Worm (Caenorhabditis elegans) whole organism, young adult: ENCODE measurements around the gene lec-3.

Source experiments
- B0261.1 ChIP-seq: sonication (generic microtip); optimal IDR thresholded peaks from 2 replicates; lab custom pipeline; 2016; ENCODE audit warnings: mild to moderate bottlenecking, missing genetic modification characterization, moderate library complexity, missing compliant biosample characterization
- D2030.7 ChIP-seq: fragments of 200-800 bp; sonication (Bioruptor generic); IDR thresholded peaks from 2 replicates; pipeline ENCODE4 v1.3.6; 2022; ENCODE audit warnings: missing genetic modification reagents, missing genetic modification characterization, missing compliant biosample characterization
- F10E7.11 ChIP-seq: sonication (generic microtip); optimal IDR thresholded peaks from 2 replicates; lab custom pipeline; 2017; ENCODE audit warnings: mild to moderate bottlenecking, missing genetic modification characterization, moderate library complexity, missing compliant biosample characterization
- F33H1.4 ChIP-seq: fragments of 200-800 bp; sonication (Bioruptor generic); IDR thresholded peaks from 2 replicates; pipeline ENCODE4 v1.3.6; 2022; ENCODE audit warnings: missing genetic modification reagents, missing genetic modification characterization, missing compliant biosample characterization
- F49E8.2 ChIP-seq: sonication (generic microtip); optimal IDR thresholded peaks from 3 replicates; lab custom pipeline; 2017; ENCODE audit warnings: missing genetic modification characterization, mild to moderate bottlenecking, missing compliant biosample characterization, antibody characterized with exemption, moderate library complexity; ENCODE audit not compliant: insufficient read depth
- F52B5.7 ChIP-seq: sonication (generic microtip); optimal IDR thresholded peaks from 2 replicates; lab custom pipeline; 2016; ENCODE audit warnings: mild to moderate bottlenecking, missing genetic modification characterization, missing compliant biosample characterization
- F55B11.4 ChIP-seq: sonication (generic microtip); optimal IDR thresholded peaks from 2 replicates; lab custom pipeline; 2016; ENCODE audit warnings: missing compliant biosample characterization, missing genetic modification characterization, borderline replicate concordance; ENCODE audit not compliant: insufficient read depth
- K11D2.4 ChIP-seq: fragments of 200-800 bp; sonication (Bioruptor generic); IDR thresholded peaks from 2 replicates; pipeline ENCODE4 v1.3.6; 2022; ENCODE audit warnings: missing genetic modification reagents, missing genetic modification characterization, missing compliant biosample characterization
- Y79H2A.3 ChIP-seq: fragments of 200-800 bp; sonication (Bioruptor generic); conservative IDR thresholded peaks from 2 replicates; pipeline ENCODE4 v1.3.6; 2022; ENCODE audit warnings: missing genetic modification reagents, missing genetic modification characterization, missing compliant biosample characterization
- ama-1 ChIP-seq, 3 experiments: fragments of 150-350 bp in 1 of 3; sonication (generic microtip) in 2 of 3; optimal IDR thresholded peaks; 2 replicates each; lab custom pipeline; 2014 to 2018; ENCODE audit warnings: missing biosample characterization in 2 of 3, missing genetic modification characterization in 2 of 3, missing genetic modification reagents in 2 of 3
- aptf-2 ChIP-seq: fragments of 200-800 bp; sonication (Bioruptor generic); conservative IDR thresholded peaks from 2 replicates; pipeline ENCODE4 v1.3.6; 2022; ENCODE audit warnings: missing genetic modification reagents, missing genetic modification characterization, missing compliant biosample characterization
- ceh-100 ChIP-seq: fragments of 200-800 bp; sonication (Bioruptor generic); IDR thresholded peaks from 2 replicates; pipeline ENCODE4 v1.3.6; 2022; ENCODE audit warnings: missing genetic modification reagents, missing genetic modification characterization, missing compliant biosample characterization
- ceh-27 ChIP-seq: fragments of 200-800 bp; sonication (Bioruptor generic); optimal IDR thresholded peaks from 2 replicates; lab custom pipeline; 2018; ENCODE audit warnings: mild to moderate bottlenecking, missing genetic modification characterization, moderate library complexity, missing compliant biosample characterization
- dox-1 ChIP-seq: fragments of 200-800 bp; sonication (Bioruptor generic); IDR thresholded peaks from 2 replicates; pipeline ENCODE4 v1.3.6; 2022; ENCODE audit warnings: missing genetic modification reagents, missing genetic modification characterization, missing compliant biosample characterization
- dpff-1 ChIP-seq: sonication (generic microtip); optimal IDR thresholded peaks from 2 replicates; lab custom pipeline; 2017; ENCODE audit warnings: mild to moderate bottlenecking, missing genetic modification characterization, missing compliant biosample characterization
- ekl-4 ChIP-seq: fragments of 200-800 bp; sonication (Bioruptor generic); IDR thresholded peaks from 2 replicates; pipeline ENCODE4 v1.3.6; 2022; ENCODE audit warnings: missing genetic modification reagents, missing genetic modification characterization, missing compliant biosample characterization
- ets-4 ChIP-seq: fragments of 200-800 bp; sonication (Bioruptor generic); optimal IDR thresholded peaks from 2 replicates; lab custom pipeline; 2018; ENCODE audit warnings: mild to moderate bottlenecking, missing genetic modification characterization, missing compliant biosample characterization
- fkh-3 ChIP-seq: sonication (generic microtip); optimal IDR thresholded peaks from 2 replicates; lab custom pipeline; 2016; ENCODE audit warnings: mild to moderate bottlenecking, missing genetic modification characterization, missing compliant biosample characterization
- hmg-1.2 ChIP-seq: fragments of 200-800 bp; sonication (Bioruptor generic); IDR thresholded peaks from 2 replicates; pipeline ENCODE4 v1.3.6; 2022; ENCODE audit warnings: missing genetic modification reagents, missing genetic modification characterization, missing compliant biosample characterization
- hmg-20 ChIP-seq: fragments of 200-800 bp; sonication (Bioruptor generic); IDR thresholded peaks from 2 replicates; pipeline ENCODE4 v1.3.6; 2022; ENCODE audit warnings: missing genetic modification reagents, missing genetic modification characterization, missing compliant biosample characterization
- hrde-1 ChIP-seq: sonication (generic microtip); optimal IDR thresholded peaks from 2 replicates; lab custom pipeline; 2016; ENCODE audit warnings: missing genetic modification characterization, mild to moderate bottlenecking, missing compliant biosample characterization, moderate library complexity, missing genotype, missing genetic modification reagents, borderline replicate concordance
- lag-1 ChIP-seq: fragments of 200-800 bp; sonication (Bioruptor generic); IDR thresholded peaks from 2 replicates; pipeline ENCODE4 v1.3.6; 2022; ENCODE audit warnings: missing genetic modification reagents, missing genetic modification characterization, missing compliant biosample characterization
- lir-1 ChIP-seq: fragments of 200-800 bp; sonication (Bioruptor generic); conservative IDR thresholded peaks from 2 replicates; pipeline ENCODE4 v1.3.6; 2022; ENCODE audit warnings: missing genetic modification reagents, missing genetic modification characterization, missing compliant biosample characterization
- lsl-1 ChIP-seq: fragments of 200-800 bp; sonication (Bioruptor generic); optimal IDR thresholded peaks from 2 replicates; lab custom pipeline; 2018; ENCODE audit warnings: mild to moderate bottlenecking, missing genetic modification characterization, moderate library complexity, missing compliant biosample characterization
- madf-10 ChIP-seq: sonication (generic microtip); optimal IDR thresholded peaks from 2 replicates; lab custom pipeline; 2016; ENCODE audit warnings: mild to moderate bottlenecking, missing genetic modification characterization, missing compliant biosample characterization
- madf-3 ChIP-seq: fragments of 200-800 bp; sonication (Bioruptor generic); IDR thresholded peaks from 2 replicates; pipeline ENCODE4 v1.3.6; 2022; ENCODE audit warnings: missing genetic modification reagents, missing genetic modification characterization, missing compliant biosample characterization
- mxl-1 ChIP-seq: sonication (generic microtip); optimal IDR thresholded peaks from 2 replicates; lab custom pipeline; 2016; ENCODE audit warnings: missing genetic modification characterization, missing compliant biosample characterization
- nhr-27 ChIP-seq: fragments of 200-800 bp; sonication (Bioruptor generic); optimal IDR thresholded peaks from 2 replicates; lab custom pipeline; 2018; ENCODE audit warnings: mild to moderate bottlenecking, missing genetic modification characterization, moderate library complexity, missing compliant biosample characterization
- nhr-80 ChIP-seq: sonication (generic microtip); optimal IDR thresholded peaks from 2 replicates; lab custom pipeline; 2016; ENCODE audit warnings: missing genetic modification characterization, missing compliant biosample characterization
- nhr-90 ChIP-seq: sonication (generic microtip); optimal IDR thresholded peaks from 2 replicates; lab custom pipeline; 2016; ENCODE audit warnings: missing genotype, mild to moderate bottlenecking, missing genetic modification characterization, missing compliant biosample characterization
- snpc-1.1 ChIP-seq: sonication (generic microtip); optimal IDR thresholded peaks from 2 replicates; lab custom pipeline; 2017; ENCODE audit warnings: missing genetic modification characterization, mild to moderate bottlenecking, missing compliant biosample characterization, antibody characterized with exemption, moderate library complexity, missing genotype, missing genetic modification reagents; ENCODE audit not compliant: insufficient read depth
- somi-1 ChIP-seq: fragments of 200-800 bp; sonication (Bioruptor generic); optimal IDR thresholded peaks from 2 replicates; lab custom pipeline; 2018; ENCODE audit warnings: mild to moderate bottlenecking, missing genetic modification characterization, missing compliant biosample characterization
- sptf-2 ChIP-seq: fragments of 200-800 bp; sonication (Bioruptor generic); optimal IDR thresholded peaks from 2 replicates; lab custom pipeline; 2018; ENCODE audit warnings: mild to moderate bottlenecking, missing genetic modification characterization, missing compliant biosample characterization
- xnd-1 ChIP-seq: sonication (generic microtip); optimal IDR thresholded peaks from 2 replicates; lab custom pipeline; 2016; ENCODE audit warnings: missing genotype, missing genetic modification reagents, missing genetic modification characterization, missing compliant biosample characterization
- zfh-2 ChIP-seq: fragments of 200-800 bp; sonication (Bioruptor generic); conservative IDR thresholded peaks from 2 replicates; pipeline ENCODE4 v1.3.6; 2022; ENCODE audit warnings: missing genetic modification reagents, missing genetic modification characterization, missing compliant biosample characterization
- ztf-18 ChIP-seq: sonication (generic microtip); optimal IDR thresholded peaks from 2 replicates; lab custom pipeline; 2016; ENCODE audit warnings: missing genotype, mild to moderate bottlenecking, missing genetic modification characterization, missing compliant biosample characterization

The lec-3 gene

ce11 chrII:9956116-9956515 lies 34.8 kb upstream of the lec-3 start:
- TF ChIP-seq fkh-3 (tag; lab: Kevin White, UChicago) (no peak), hrde-1 (no peak), F10E7.11 (tag; lab: Kevin White, UChicago) (no peak), ceh-27 (GFP tag; lab: Kevin White, UChicago) (no peak), snpc-1.1 (no peak), nhr-90 (tag; lab: Kevin White, UChicago) (no peak), hmg-20 (GFP tag; lab: Robert Waterston, UW) (no peak), ztf-18 (tag; lab: Kevin White, UChicago) (no peak), madf-10 (tag; lab: Kevin White, UChicago) (no peak), F52B5.7 (tag; lab: Kevin White, UChicago) (no peak), nhr-80 (tag; lab: Kevin White, UChicago) (no peak)

- no peak for TF ChIP-seq lag-1 (GFP tag; lab: Robert Waterston, UW)
- 0 out of 2 replicates have a peak, but pooled peaks have one; percentile 20 for TF ChIP-seq zfh-2 (GFP tag; lab: Robert Waterston, UW)
- TF ChIP-seq, all 124 proteins: peak for 1
These were observed 30.8 kb upstream of the lec-3 start for ce11 chrII:9960127-9960526.

ce11 chrII:9963808-9964207 lies 27.1 kb upstream of the lec-3 start:
- TF ChIP-seq dox-1 (GFP tag; lab: Robert Waterston, UW) (0 out of 2 replicates have a peak, but pooled peaks have one; percentile 2), nhr-80 (tag; lab: Kevin White, UChicago) (peak; percentile 65), F55B11.4 (tag; lab: Kevin White, UChicago) (no peak), nhr-90 (tag; lab: Kevin White, UChicago) (no peak), F49E8.2 (tag; lab: Kevin White, UChicago) (no peak), ets-4 (GFP tag; lab: Kevin White, UChicago) (no peak)

ce11 chrII:9965325-9965724 lies 25.6 kb upstream of the lec-3 start:
- no peak for TF ChIP-seq K11D2.4 (GFP tag; lab: Robert Waterston, UW)

ce11 chrII:9966954-9967353 lies 24.0 kb upstream of the lec-3 start, which contains the start of gene dtmk-1:
TSS of gene dtmk-1 (minus strand) at chrII:9967099.
- TF ChIP-seq nhr-27 (tag; lab: Kevin White, UChicago) = no peak
- TF ChIP-seq ceh-100 (GFP tag; lab: Robert Waterston, UW) = no peak
- TF ChIP-seq madf-10 (tag; lab: Kevin White, UChicago) = no peak
- TF ChIP-seq D2030.7 (GFP tag; lab: Robert Waterston, UW) = no peak
- no peak for TF ChIP-seq B0261.1 (tag; lab: Kevin White, UChicago)
- no peak for TF ChIP-seq F52B5.7 (tag; lab: Kevin White, UChicago)
- no peak for TF ChIP-seq F33H1.4
- TF ChIP-seq Y79H2A.3 (GFP tag; lab: Robert Waterston, UW) = no peak
- TF ChIP-seq ama-1 (optimal IDR thresholded peaks at IDR 0.05; lab: Kevin White, UChicago) = peak; percentile 11
- TF ChIP-seq ama-1 (GFP tag; optimal IDR thresholded peaks at IDR 0.05; lab: Kevin White, UChicago) = peak in 1 of 2 experiments; percentile 47
- no peak for TF ChIP-seq xnd-1 (tag; lab: Kevin White, UChicago)
- TF ChIP-seq snpc-1.1 = peak; percentile 17
- no peak for TF ChIP-seq madf-3 (GFP tag; lab: Robert Waterston, UW)
- TF ChIP-seq aptf-2 (GFP tag; lab: Robert Waterston, UW) = no peak
- 0 out of 2 replicates have a peak, but pooled peaks have one; percentile 12 for TF ChIP-seq hmg-1.2
- no peak for TF ChIP-seq somi-1 (GFP tag; lab: Kevin White, UChicago)
- no peak for TF ChIP-seq lir-1 (GFP tag; lab: Robert Waterston, UW)
- no peak for TF ChIP-seq lsl-1
- TF ChIP-seq dpff-1 = no peak
- TF ChIP-seq ekl-4 = 0 out of 2 replicates have a peak, but pooled peaks have one; percentile 21
- TF ChIP-seq sptf-2 (GFP tag; lab: Kevin White, UChicago) = no peak
- no peak for TF ChIP-seq mxl-1 (tag; lab: Kevin White, UChicago)
- TF ChIP-seq, all 124 proteins: peak for 4
